Fruit fly (Drosophila melanogaster) whole organism, prepupa: ENCODE results near the gene Tomosyn.

Experiments used
- CG11762 ChIP-seq: fragments of 200-800 bp; sonication (Bioruptor generic); optimal IDR thresholded peaks from 3 replicates; lab custom pipeline; 2016; ENCODE audit warnings: missing biosample characterization, missing genetic modification characterization; ENCODE audit not compliant: insufficient read depth
- CG32006 ChIP-seq: fragments of 200-800 bp; sonication (Bioruptor generic); optimal IDR thresholded peaks from 3 replicates; lab custom pipeline; 2017; ENCODE audit warnings: missing biosample characterization, mild to moderate bottlenecking, missing genetic modification characterization
- CG8119 ChIP-seq: fragments of 200-800 bp; sonication (Bioruptor generic); IDR thresholded peaks from 3 replicates; pipeline ENCODE4 v1.3.6; 2022; ENCODE audit warnings: missing biosample characterization, missing genetic modification characterization
- CG9139 ChIP-seq: fragments of 200-800 bp; sonication (Bioruptor generic); optimal IDR thresholded peaks from 3 replicates; lab custom pipeline; 2017; ENCODE audit warnings: missing biosample characterization, mild to moderate bottlenecking, missing genetic modification characterization
- Eip75B ChIP-seq: fragments of 200-800 bp; sonication (Bioruptor generic); optimal IDR thresholded peaks from 3 replicates; lab custom pipeline; 2016; ENCODE audit warnings: missing biosample characterization, missing genetic modification characterization
- Hr39 ChIP-seq: fragments of 200-800 bp; sonication (Bioruptor generic); optimal IDR thresholded peaks from 2 replicates; lab custom pipeline; 2016; ENCODE audit warnings: missing biosample characterization, missing genetic modification characterization
- Met ChIP-seq: fragments of 200-800 bp; sonication (Bioruptor generic); optimal IDR thresholded peaks from 3 replicates; lab custom pipeline; 2016; ENCODE audit warnings: missing biosample characterization, missing genetic modification characterization
- Sox102F ChIP-seq: fragments of 200-800 bp; sonication (Bioruptor generic); optimal IDR thresholded peaks from 2 replicates; lab custom pipeline; 2016; ENCODE audit warnings: missing biosample characterization, mild to moderate bottlenecking, missing genetic modification characterization
- lz ChIP-seq: fragments of 200-800 bp; sonication (Bioruptor generic); optimal IDR thresholded peaks from 3 replicates; lab custom pipeline; 2016; ENCODE audit warnings: missing biosample characterization, missing genetic modification characterization
- salr ChIP-seq, 2 experiments: fragments of 200-800 bp; sonication (Bioruptor generic); optimal IDR thresholded peaks; 3 replicates each; lab custom pipeline; 2016 to 2018; ENCODE audit warnings: missing biosample characterization in 2 of 2, missing genetic modification characterization in 2 of 2, mild to moderate bottlenecking in 1 of 2
- ss ChIP-seq, 2 experiments: fragments of 200-800 bp; sonication (Bioruptor generic); optimal IDR thresholded peaks; 2 replicates in 1 of 2; 3 replicates in 1 of 2; lab custom pipeline; 2017 to 2018; ENCODE audit warnings: mild to moderate bottlenecking in 2 of 2, missing biosample characterization in 2 of 2, missing genetic modification characterization in 2 of 2, moderate library complexity in 1 of 2

- TF ChIP-seq Eip75B (GFP tag; lab: Kevin White, UChicago) (no peak), Met (GFP tag; lab: Kevin White, UChicago) (no peak), CG11762 (GFP tag; lab: Kevin White, UChicago) (no peak), CG8119 (GFP tag; lab: Robert Waterston, UW) (no peak), CG9139 (no peak), ss (GFP tag; optimal IDR thresholded peaks at IDR 0.05; lab: Kevin White, UChicago) (no peak), salr (GFP tag; optimal IDR thresholded peaks at IDR 0.05; lab: Kevin White, UChicago) (no peak), CG32006 (GFP tag; lab: Kevin White, UChicago) (no peak), Hr39 (GFP tag; lab: Kevin White, UChicago) (no peak), lz (GFP tag; lab: Kevin White, UChicago) (no peak), Sox102F (GFP tag; lab: Kevin White, UChicago) (no peak)
Observed at dm6 chrX:12670530-12671285, 39.3 kb downstream of the Tomosyn start.
